Worm (Caenorhabditis elegans) whole organism, L1 larva: ENCODE measurements around the gene F52D10.4.

Source experiments
- C04F5.9 ChIP-seq: sonication (generic microtip); optimal IDR thresholded peaks from 2 replicates; lab custom pipeline; 2016; ENCODE audit warnings: missing genetic modification characterization, missing compliant biosample characterization
- C34B4.2 ChIP-seq: sonication (generic microtip); optimal IDR thresholded peaks from 2 replicates; lab custom pipeline; 2017; ENCODE audit warnings: mild to moderate bottlenecking, missing genetic modification characterization, missing compliant biosample characterization
- F16B12.6 ChIP-seq: fragments of 150-350 bp; optimal IDR thresholded peaks from 2 replicates; lab custom pipeline; 2014; ENCODE audit warnings: missing biosample characterization, missing genetic modification characterization
- Y116A8C.19 ChIP-seq: sonication (generic microtip); optimal IDR thresholded peaks from 2 replicates; lab custom pipeline; 2016; ENCODE audit warnings: missing compliant biosample characterization, missing genetic modification characterization, borderline replicate concordance
- alr-1 ChIP-seq: fragments of 200-800 bp; sonication (Bioruptor generic); optimal IDR thresholded peaks from 2 replicates; lab custom pipeline; 2018; ENCODE audit warnings: borderline replicate concordance, mild to moderate bottlenecking, missing genetic modification characterization, missing compliant biosample characterization
- aly-2 ChIP-seq: fragments of 150-350 bp; optimal IDR thresholded peaks from 2 replicates; lab custom pipeline; 2014; ENCODE audit warnings: missing biosample characterization, missing genetic modification characterization
- ama-1 ChIP-seq: fragments of 150-350 bp; optimal IDR thresholded peaks from 2 replicates; lab custom pipeline; 2014
- blmp-1 ChIP-seq: fragments of 150-350 bp; optimal IDR thresholded peaks from 2 replicates; lab custom pipeline; 2014; ENCODE audit warnings: missing biosample characterization, missing genetic modification characterization
- ceh-63 ChIP-seq: fragments of 200-800 bp; sonication (Bioruptor generic); optimal IDR thresholded peaks from 2 replicates; lab custom pipeline; 2018; ENCODE audit warnings: mild to moderate bottlenecking, missing genetic modification characterization, missing compliant biosample characterization
- ceh-8 ChIP-seq: fragments of 200-800 bp; sonication (Bioruptor generic); optimal IDR thresholded peaks from 2 replicates; lab custom pipeline; 2018; ENCODE audit warnings: mild to moderate bottlenecking, missing genetic modification characterization, moderate library complexity, missing compliant biosample characterization
- ceh-88 ChIP-seq: fragments of 200-800 bp; sonication (Bioruptor generic); IDR thresholded peaks from 2 replicates; pipeline ENCODE4 v1.3.6; 2022; ENCODE audit warnings: missing genetic modification characterization, missing compliant biosample characterization
- ceh-90 ChIP-seq: sonication (generic microtip); optimal IDR thresholded peaks from 2 replicates; lab custom pipeline; 2016; ENCODE audit warnings: missing genetic modification characterization, missing compliant biosample characterization
- dsc-1 ChIP-seq: sonication (generic microtip); optimal IDR thresholded peaks from 2 replicates; lab custom pipeline; 2016; ENCODE audit warnings: mild to moderate bottlenecking, missing genetic modification characterization, missing compliant biosample characterization
- elt-2 ChIP-seq: sonication (generic microtip); optimal IDR thresholded peaks from 2 replicates; lab custom pipeline; 2016; ENCODE audit warnings: missing genetic modification characterization, mild to moderate bottlenecking, inconsistent platforms, missing compliant biosample characterization, missing genetic modification reagents
- elt-3 ChIP-seq, 6 experiments: fragments of 150-350 bp in 1 of 6; sonication (generic microtip); optimal IDR thresholded peaks; 2 replicates each; lab custom pipeline; 2017 to 2018; ENCODE audit warnings: missing biosample characterization in 6 of 6, missing genetic modification characterization in 6 of 6, inconsistent platforms in 1 of 6
- fkh-10 ChIP-seq: sonication (generic microtip); optimal IDR thresholded peaks from 2 replicates; lab custom pipeline; 2017; ENCODE audit warnings: missing biosample characterization, missing genetic modification reagents, missing genetic modification characterization
- fkh-4 ChIP-seq: sonication (generic microtip); optimal IDR thresholded peaks from 2 replicates; lab custom pipeline; 2016; ENCODE audit warnings: missing compliant biosample characterization, missing genetic modification characterization, borderline replicate concordance
- fkh-8 ChIP-seq: sonication (generic microtip); optimal IDR thresholded peaks from 2 replicates; lab custom pipeline; 2016; ENCODE audit warnings: mild to moderate bottlenecking, missing genetic modification characterization, missing compliant biosample characterization
- hlh-17 ChIP-seq: fragments of 200-800 bp; sonication (Bioruptor generic); optimal IDR thresholded peaks from 2 replicates; lab custom pipeline; 2018; ENCODE audit warnings: missing genetic modification characterization, mild to moderate bottlenecking, missing compliant biosample characterization, moderate library complexity, borderline replicate concordance
- isw-1 ChIP-seq: fragments of 200-800 bp; sonication (Bioruptor generic); IDR thresholded peaks from 2 replicates; pipeline ENCODE4 v1.3.6; 2022; ENCODE audit warnings: missing genetic modification characterization, missing compliant biosample characterization
- jun-1 ChIP-seq: fragments of 150-350 bp; optimal IDR thresholded peaks from 2 replicates; lab custom pipeline; 2014; ENCODE audit warnings: missing biosample characterization, missing genetic modification reagents, missing genetic modification characterization
- lin-13 ChIP-seq: fragments of 150-350 bp; optimal IDR thresholded peaks from 2 replicates; lab custom pipeline; 2014; ENCODE audit warnings: missing biosample characterization, missing genetic modification reagents, missing genetic modification characterization
- lin-14 ChIP-seq: fragments of 200-800 bp; sonication (Bioruptor generic); optimal IDR thresholded peaks from 2 replicates; lab custom pipeline; 2018; ENCODE audit warnings: mild to moderate bottlenecking, missing genetic modification characterization, moderate library complexity, missing compliant biosample characterization
- lin-35 ChIP-seq, 2 experiments: fragments of 150-350 bp; optimal IDR thresholded peaks; 2 replicates each; lab custom pipeline; 2014; ENCODE audit warnings: missing biosample characterization in 2 of 2, missing genetic modification characterization in 2 of 2, missing genetic modification reagents in 2 of 2
- lsy-2 ChIP-seq, 2 experiments: fragments of 150-350 bp; optimal IDR thresholded peaks; 2 replicates each; lab custom pipeline; 2014; ENCODE audit warnings: missing biosample characterization in 2 of 2, missing genetic modification characterization in 2 of 2
- mdl-1 ChIP-seq, 2 experiments: fragments of 150-350 bp; optimal IDR thresholded peaks; 2 replicates each; lab custom pipeline; 2014 to 2017; ENCODE audit warnings: missing biosample characterization in 2 of 2, missing genetic modification characterization in 2 of 2, inconsistent platforms in 1 of 2
- mep-1 ChIP-seq: fragments of 150-350 bp; optimal IDR thresholded peaks from 2 replicates; lab custom pipeline; 2014; ENCODE audit warnings: missing biosample characterization, missing genetic modification characterization
- nhr-11 ChIP-seq: fragments of 150-350 bp; optimal IDR thresholded peaks from 2 replicates; lab custom pipeline; 2014; ENCODE audit warnings: missing biosample characterization, missing genetic modification characterization
- nhr-28 ChIP-seq: fragments of 150-350 bp; optimal IDR thresholded peaks from 2 replicates; lab custom pipeline; 2014; ENCODE audit warnings: missing biosample characterization, missing genetic modification characterization
- nhr-71 ChIP-seq: sonication (generic microtip); optimal IDR thresholded peaks from 2 replicates; lab custom pipeline; 2016; ENCODE audit warnings: mild to moderate bottlenecking, missing genetic modification characterization, moderate library complexity, missing compliant biosample characterization
- nhr-77 ChIP-seq: fragments of 150-350 bp; optimal IDR thresholded peaks from 2 replicates; lab custom pipeline; 2014; ENCODE audit warnings: missing biosample characterization, missing genetic modification characterization
- nhr-84 ChIP-seq: sonication (generic microtip); optimal IDR thresholded peaks from 2 replicates; lab custom pipeline; 2017; ENCODE audit warnings: missing biosample characterization, missing genetic modification characterization
- nhr-85 ChIP-seq: sonication (generic microtip); peaks from one replicate; lab custom pipeline; 2016; ENCODE audit warnings: missing genetic modification characterization, inconsistent platforms, missing compliant biosample characterization
- nhr-90 ChIP-seq: sonication (generic microtip); optimal IDR thresholded peaks from 2 replicates; lab custom pipeline; 2016; ENCODE audit warnings: mild to moderate bottlenecking, missing genetic modification characterization, missing compliant biosample characterization; ENCODE audit not compliant: poor library complexity
- pqm-1 ChIP-seq: sonication (generic microtip); optimal IDR thresholded peaks from 3 replicates; lab custom pipeline; 2017; ENCODE audit warnings: missing biosample characterization, missing genetic modification characterization
- rnt-1 ChIP-seq: sonication (generic microtip); optimal IDR thresholded peaks from 2 replicates; lab custom pipeline; 2016; ENCODE audit warnings: mild to moderate bottlenecking, missing genetic modification characterization, moderate library complexity, missing compliant biosample characterization
- snpc-4 ChIP-seq: fragments of 150-350 bp; optimal IDR thresholded peaks from 2 replicates; lab custom pipeline; 2014; ENCODE audit warnings: missing biosample characterization, missing genetic modification characterization
- sox-4 ChIP-seq: sonication (generic microtip); optimal IDR thresholded peaks from 2 replicates; lab custom pipeline; 2016; ENCODE audit warnings: missing genetic modification characterization, missing compliant biosample characterization
- sptf-1 ChIP-seq: fragments of 150-350 bp; optimal IDR thresholded peaks from 2 replicates; lab custom pipeline; 2014; ENCODE audit warnings: missing biosample characterization, missing genetic modification characterization
- tbx-2 ChIP-seq: sonication (generic microtip); optimal IDR thresholded peaks from 2 replicates; lab custom pipeline; 2016; ENCODE audit warnings: missing genetic modification characterization, missing compliant biosample characterization
- tlp-1 ChIP-seq: fragments of 150-350 bp; optimal IDR thresholded peaks from 2 replicates; lab custom pipeline; 2014; ENCODE audit warnings: missing biosample characterization, missing genetic modification characterization
- unc-130 ChIP-seq: fragments of 150-350 bp; optimal IDR thresholded peaks from 2 replicates; lab custom pipeline; 2017; ENCODE audit warnings: missing biosample characterization, missing genetic modification characterization, inconsistent platforms
- unc-30 ChIP-seq: sonication (generic microtip); optimal IDR thresholded peaks from 2 replicates; lab custom pipeline; 2017; ENCODE audit warnings: missing biosample characterization, missing genetic modification characterization
- unc-86 ChIP-seq: sonication (generic microtip); optimal IDR thresholded peaks from 2 replicates; lab custom pipeline; 2016; ENCODE audit warnings: missing genetic modification characterization, missing compliant biosample characterization
- vab-15 ChIP-seq: sonication (generic microtip); optimal IDR thresholded peaks from 2 replicates; lab custom pipeline; 2017; ENCODE audit warnings: missing genotype, mild to moderate bottlenecking, missing genetic modification characterization, missing compliant biosample characterization
- zag-1 ChIP-seq: fragments of 150-350 bp; optimal IDR thresholded peaks from 2 replicates; lab custom pipeline; 2014; ENCODE audit warnings: missing biosample characterization, missing genetic modification characterization
- ztf-4 ChIP-seq: fragments of 150-350 bp; optimal IDR thresholded peaks from 2 replicates; lab custom pipeline; 2014; ENCODE audit warnings: missing biosample characterization, missing genetic modification characterization

F52D10.4 gene

ce11 chrX:11605766-11606490 is 11.3 kb upstream of the F52D10.4 start (continued):
- TF ChIP-seq rnt-1 (peak; percentile 89), nhr-28 (tag; lab: Kevin White, UChicago) (no peak), vab-15 (peak; percentile 2), nhr-11 (peak; percentile 86), hlh-17 (peak; percentile 86), ama-1 (no peak), tlp-1 (no peak), sptf-1 (no peak), fkh-10 (peak; percentile 78)

DNA sequence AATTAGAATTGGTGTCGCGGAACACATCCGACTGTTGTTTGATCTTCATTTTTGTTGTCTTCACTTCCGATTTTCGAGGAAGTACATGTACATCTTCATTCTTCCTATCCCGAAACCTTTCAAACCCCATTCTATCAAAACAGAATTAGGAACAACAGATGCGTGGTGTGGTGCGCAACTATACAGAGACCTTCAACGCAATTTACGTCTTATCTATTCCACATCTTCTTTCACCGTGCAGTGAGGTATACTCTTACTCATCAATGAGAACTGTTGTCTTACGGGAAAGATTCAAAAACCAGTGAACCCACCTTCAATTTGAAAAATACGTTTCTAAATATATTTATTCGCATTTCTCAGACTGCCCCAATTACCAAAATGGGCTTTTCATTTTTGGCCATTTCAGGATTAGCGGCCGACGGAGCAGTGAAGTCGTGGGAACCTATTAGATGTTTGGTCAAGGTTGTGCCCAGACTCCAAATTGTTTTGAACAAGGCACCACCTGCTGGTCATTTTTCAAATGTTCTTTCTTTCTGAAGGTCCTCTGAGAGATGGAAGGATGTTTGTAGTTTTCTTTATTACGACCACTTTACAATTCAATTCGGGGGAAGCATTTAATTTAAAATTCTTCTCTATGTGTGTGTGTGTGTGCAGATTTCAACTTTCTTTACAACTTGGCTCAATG is 10.3 kb upstream of the F52D10.4 start:
- TF ChIP-seq C04F5.9 (tag; lab: Kevin White, UChicago) (no peak), tbx-2 (tag; lab: Kevin White, UChicago) (peak; percentile 4), lin-14 (GFP tag; lab: Kevin White, UChicago) (peak; percentile 47), blmp-1 (tag; lab: Kevin White, UChicago) (peak; percentile 61), nhr-71 (peak; percentile 61), nhr-85 (tag; lab: Kevin White, UChicago) (peak; percentile 81), fkh-4 (tag; lab: Kevin White, UChicago) (peak; percentile 11), mep-1 (tag; lab: Kevin White, UChicago) (peak; percentile 19), unc-130 (tag; lab: Kevin White, UChicago) (no peak), tlp-1 (no peak), lin-13 (GFP tag; lab: Kevin White, UChicago) (no peak), ztf-4 (peak; percentile 10), rnt-1 (peak; percentile 37), nhr-90 (tag; lab: Kevin White, UChicago) (peak; percentile 21), dsc-1 (tag; lab: Kevin White, UChicago) (peak; percentile 78), ceh-8 (GFP tag; lab: Kevin White, UChicago) (no peak)

DNA sequence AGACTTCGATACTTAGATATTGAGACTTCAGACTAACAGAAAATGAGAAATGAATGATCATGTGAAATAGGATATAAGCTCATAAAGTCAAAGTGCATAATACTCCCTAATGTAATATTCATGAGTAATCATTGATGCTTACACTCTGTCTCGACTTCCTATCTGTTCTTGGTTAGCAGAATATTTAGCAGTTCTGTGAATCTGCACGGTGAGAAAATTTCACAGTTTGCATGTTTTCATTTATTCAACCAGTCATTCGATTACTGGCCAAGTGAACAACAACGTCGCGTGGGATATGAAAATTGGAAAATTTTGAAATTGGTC is 9.8 kb upstream of the F52D10.4 start:
- TF ChIP-seq elt-2 (tag; lab: Kevin White, UChicago): no peak
- TF ChIP-seq ztf-4: no peak
- no peak for TF ChIP-seq zag-1 (tag; lab: Kevin White, UChicago)
- TF ChIP-seq unc-30 (tag; lab: Kevin White, UChicago): no peak
- no peak for TF ChIP-seq pqm-1 (tag; lab: Kevin White, UChicago)
- peak; percentile 77 for TF ChIP-seq fkh-8 (tag; lab: Kevin White, UChicago)
- no peak for TF ChIP-seq ceh-88 (GFP tag; lab: Robert Waterston, UW)
- no peak for TF ChIP-seq lin-35 (GFP tag; optimal IDR thresholded peaks at IDR 0.05; lab: Kevin White, UChicago)
- no peak for TF ChIP-seq tbx-2 (tag; lab: Kevin White, UChicago)
- TF ChIP-seq mdl-1 (tag; optimal IDR thresholded peaks at IDR 0.05; lab: Kevin White, UChicago): no peak
- TF ChIP-seq mep-1 (tag; lab: Kevin White, UChicago): no peak
- TF ChIP-seq ceh-63 (GFP tag; lab: Kevin White, UChicago): no peak
- no peak for TF ChIP-seq C34B4.2 (tag; lab: Kevin White, UChicago)
- no peak for TF ChIP-seq F16B12.6 (tag; lab: Kevin White, UChicago)
- TF ChIP-seq elt-3 (tag; optimal IDR thresholded peaks at IDR 0.05; lab: Kevin White, UChicago): no peak
- TF ChIP-seq nhr-84: no peak
- TF ChIP-seq nhr-11: no peak
- no peak for TF ChIP-seq jun-1 (tag; lab: Kevin White, UChicago)
- no peak for TF ChIP-seq unc-130 (tag; lab: Kevin White, UChicago)
- TF ChIP-seq nhr-71: no peak
- no peak for TF ChIP-seq aly-2
- no peak for TF ChIP-seq isw-1 (GFP tag; lab: Robert Waterston, UW)
- no peak for TF ChIP-seq rnt-1
- TF ChIP-seq dsc-1 (tag; lab: Kevin White, UChicago): peak; percentile 27
- TF ChIP-seq fkh-4 (tag; lab: Kevin White, UChicago): no peak
- TF ChIP-seq sox-4 (tag; lab: Kevin White, UChicago): peak; percentile 38
- peak in 1 of 2 experiments; percentile 13 for TF ChIP-seq lsy-2 (tag; optimal IDR thresholded peaks at IDR 0.05; lab: Kevin White, UChicago)
- no peak for TF ChIP-seq nhr-85 (tag; lab: Kevin White, UChicago)
- TF ChIP-seq ama-1: no peak
- TF ChIP-seq alr-1: no peak
- no peak for TF ChIP-seq ceh-90 (tag; lab: Kevin White, UChicago)
- no peak for TF ChIP-seq snpc-4 (tag; lab: Kevin White, UChicago)
- no peak for TF ChIP-seq Y116A8C.19
- TF ChIP-seq vab-15: no peak
- no peak for TF ChIP-seq lin-13 (GFP tag; lab: Kevin White, UChicago)
- peak; percentile 70 for TF ChIP-seq unc-86
- TF ChIP-seq nhr-77 (tag; lab: Kevin White, UChicago): no peak
